Fruit fly (Drosophila melanogaster) whole organism, embryonic: ENCODE results near the gene mAChR-C.

Experiments
- Abd-B ChIP-seq: fragments of 200-800 bp; sonication (Bioruptor generic); optimal IDR thresholded peaks from 2 replicates; lab custom pipeline; 2018; ENCODE audit warnings: missing biosample characterization, mild to moderate bottlenecking, missing genetic modification characterization, moderate library complexity
- C15 ChIP-seq: fragments of 200-800 bp; sonication (Bioruptor generic); IDR thresholded peaks from 3 replicates; pipeline ENCODE4 v1.3.6; 2022; ENCODE audit warnings: missing biosample characterization, missing genetic modification characterization
- CG10543 ChIP-seq: fragments of 200-800 bp; sonication (Bioruptor generic); optimal IDR thresholded peaks from 3 replicates; lab custom pipeline; 2017; ENCODE audit warnings: missing biosample characterization, mild to moderate bottlenecking, missing genetic modification characterization, moderate library complexity
- CG12071 ChIP-seq: fragments of 200-800 bp; sonication (Bioruptor generic); optimal IDR thresholded peaks from 3 replicates; lab custom pipeline; 2018; ENCODE audit warnings: missing biosample characterization, mild to moderate bottlenecking, missing genetic modification characterization
- CG12391 ChIP-seq: fragments of 200-800 bp; sonication (Bioruptor generic); optimal IDR thresholded peaks from 3 replicates; lab custom pipeline; 2018; ENCODE audit warnings: missing biosample characterization, mild to moderate bottlenecking, missing genetic modification characterization, moderate library complexity
- CG12744 ChIP-seq: fragments of 200-800 bp; sonication (Bioruptor generic); optimal IDR thresholded peaks from 2 replicates; lab custom pipeline; 2016; ENCODE audit warnings: missing biosample characterization, missing genetic modification characterization
- CG13123 ChIP-seq: fragments of 200-800 bp; sonication (Bioruptor generic); optimal IDR thresholded peaks from 2 replicates; lab custom pipeline; 2016; ENCODE audit warnings: missing biosample characterization, missing genetic modification characterization
- CG13775 ChIP-seq: fragments of 200-800 bp; sonication (Bioruptor generic); optimal IDR thresholded peaks from 3 replicates; lab custom pipeline; 2017; ENCODE audit warnings: missing biosample characterization, mild to moderate bottlenecking, missing genetic modification characterization
- CG1529 ChIP-seq: fragments of 200-800 bp; sonication (Bioruptor generic); optimal IDR thresholded peaks from 3 replicates; lab custom pipeline; 2018; ENCODE audit warnings: missing biosample characterization, missing genetic modification characterization
- CG15601 ChIP-seq: fragments of 200-800 bp; sonication (Bioruptor generic); optimal IDR thresholded peaks from 3 replicates; lab custom pipeline; 2019; ENCODE audit warnings: missing biosample characterization, mild to moderate bottlenecking, missing genetic modification characterization, moderate library complexity
- CG1792 ChIP-seq: fragments of 200-800 bp; sonication (Bioruptor generic); optimal IDR thresholded peaks from 2 replicates; lab custom pipeline; 2016; ENCODE audit warnings: missing biosample characterization, missing genetic modification characterization
- CG18764 ChIP-seq: fragments of 200-800 bp; sonication (Bioruptor generic); optimal IDR thresholded peaks from 3 replicates; lab custom pipeline; 2016; ENCODE audit warnings: missing biosample characterization, missing genetic modification characterization
- CG3065 ChIP-seq: fragments of 200-800 bp; sonication (Bioruptor generic); optimal IDR thresholded peaks from 2 replicates; lab custom pipeline; 2016; ENCODE audit warnings: missing biosample characterization, missing genetic modification characterization
- CG43689 ChIP-seq: fragments of 200-800 bp; sonication (Bioruptor generic); IDR thresholded peaks from 2 replicates; pipeline ENCODE4 v1.3.6; 2022; ENCODE audit warnings: missing biosample characterization, missing genetic modification characterization
- CG4730 ChIP-seq: fragments of 200-800 bp; sonication (Bioruptor generic); IDR thresholded peaks from 2 replicates; pipeline ENCODE4 v1.3.6; 2022; ENCODE audit warnings: missing biosample characterization, missing genetic modification characterization
- CG4820 ChIP-seq: fragments of 200-800 bp; sonication (Bioruptor generic); optimal IDR thresholded peaks from 3 replicates; lab custom pipeline; 2016; ENCODE audit warnings: missing biosample characterization, missing genetic modification characterization
- CG6854 ChIP-seq: fragments of 200-800 bp; sonication (Bioruptor generic); optimal IDR thresholded peaks from 3 replicates; lab custom pipeline; 2017; ENCODE audit warnings: missing biosample characterization, mild to moderate bottlenecking, missing genetic modification characterization
- CG7987 ChIP-seq: fragments of 200-800 bp; sonication (Bioruptor generic); optimal IDR thresholded peaks from 2 replicates; lab custom pipeline; 2018; ENCODE audit warnings: missing biosample characterization, mild to moderate bottlenecking, missing genetic modification characterization, moderate library complexity
- CG9797 ChIP-seq: fragments of 200-800 bp; sonication (Bioruptor generic); optimal IDR thresholded peaks from 3 replicates; lab custom pipeline; 2018; ENCODE audit warnings: missing biosample characterization, mild to moderate bottlenecking, missing genetic modification characterization
- CrebB ChIP-seq: fragments of 200-800 bp; sonication (Bioruptor generic); optimal IDR thresholded peaks from 3 replicates; lab custom pipeline; 2018; ENCODE audit warnings: missing biosample characterization, mild to moderate bottlenecking, missing genetic modification characterization
- Hr51 ChIP-seq, 2 experiments: fragments of 200-800 bp; sonication (Bioruptor generic); optimal IDR thresholded peaks; 2 replicates in 1 of 2; 3 replicates in 1 of 2; lab custom pipeline; 2016 to 2018; ENCODE audit warnings: missing biosample characterization in 2 of 2, missing genetic modification characterization in 2 of 2, mild to moderate bottlenecking in 1 of 2, moderate library complexity in 1 of 2
- Nf-YB ChIP-seq: fragments of 200-800 bp; sonication (Bioruptor generic); optimal IDR thresholded peaks from 3 replicates; lab custom pipeline; 2019; ENCODE audit warnings: missing biosample characterization, mild to moderate bottlenecking, missing genetic modification characterization, moderate library complexity
- Pdp1 ChIP-seq, 2 experiments: fragments of 200-800 bp; sonication (Bioruptor generic); optimal IDR thresholded peaks; 3 replicates each; lab custom pipeline; 2016; ENCODE audit warnings: missing biosample characterization in 2 of 2, missing genetic modification characterization in 2 of 2, mild to moderate bottlenecking in 1 of 2, moderate library complexity in 1 of 2
- Ptx1 ChIP-seq: fragments of 200-800 bp; sonication (Bioruptor generic); IDR thresholded peaks from 2 replicates; pipeline ENCODE4 v1.3.6; 2022; ENCODE audit warnings: missing biosample characterization, missing genetic modification characterization
- Side ChIP-seq: fragments of 200-800 bp; sonication (Bioruptor generic); optimal IDR thresholded peaks from 2 replicates; lab custom pipeline; 2016; ENCODE audit warnings: missing biosample characterization, missing genetic modification characterization
- Trl ChIP-seq, 3 experiments: fragments of >200 bp in 2 of 3; fragments of 200-800 bp in 1 of 3; sonication (Bioruptor generic) in 1 of 3; optimal IDR thresholded peaks; 2 replicates in 1 of 3; 3 replicates in 2 of 3; lab custom pipeline; 2016 to 2017; ENCODE audit warnings: missing biosample characterization in 1 of 3, missing genetic modification characterization in 1 of 3
- Vsx1 ChIP-seq: fragments of 200-800 bp; sonication (Bioruptor generic); optimal IDR thresholded peaks from 2 replicates; lab custom pipeline; 2017; ENCODE audit warnings: missing biosample characterization, mild to moderate bottlenecking, missing genetic modification characterization, missing genetic modification reagents
- abd-A ChIP-seq: fragments of 200-800 bp; sonication (Bioruptor generic); optimal IDR thresholded peaks from 3 replicates; lab custom pipeline; 2019; ENCODE audit warnings: missing biosample characterization, mild to moderate bottlenecking, missing genetic modification characterization, moderate library complexity
- ara ChIP-seq: fragments of 200-800 bp; sonication (Bioruptor generic); IDR thresholded peaks from 2 replicates; pipeline ENCODE4 v1.3.6; 2022; ENCODE audit warnings: missing biosample characterization, missing genetic modification characterization
- bcd ChIP-seq: fragments of 200-800 bp; sonication (Bioruptor generic); optimal IDR thresholded peaks from 2 replicates; lab custom pipeline; 2017; ENCODE audit warnings: missing biosample characterization, mild to moderate bottlenecking, missing genetic modification characterization
- cg ChIP-seq: fragments of 200-800 bp; sonication (Bioruptor generic); optimal IDR thresholded peaks from 3 replicates; lab custom pipeline; 2019; ENCODE audit warnings: missing biosample characterization, mild to moderate bottlenecking, missing genetic modification characterization, moderate library complexity
- da ChIP-seq: fragments of 200-800 bp; sonication (Bioruptor generic); optimal IDR thresholded peaks from 2 replicates; lab custom pipeline; 2016; ENCODE audit warnings: missing biosample characterization, missing genetic modification characterization
- dmrt99B ChIP-seq: fragments of 200-800 bp; sonication (Bioruptor generic); optimal IDR thresholded peaks from 2 replicates; lab custom pipeline; 2018; ENCODE audit warnings: missing biosample characterization, mild to moderate bottlenecking, missing genetic modification characterization, moderate library complexity
- ems ChIP-seq: fragments of 200-800 bp; sonication (Bioruptor generic); optimal IDR thresholded peaks from 3 replicates; lab custom pipeline; 2016; ENCODE audit warnings: missing biosample characterization, missing genetic modification characterization
- gcm2 ChIP-seq: fragments of 200-800 bp; sonication (Bioruptor generic); optimal IDR thresholded peaks from 2 replicates; lab custom pipeline; 2016; ENCODE audit warnings: missing biosample characterization, missing genetic modification characterization
- gt ChIP-seq: fragments of 200-800 bp; sonication (Bioruptor generic); IDR thresholded peaks from 2 replicates; pipeline ENCODE4 v1.3.6; 2022; ENCODE audit warnings: missing biosample characterization, missing genetic modification characterization
- h ChIP-seq: fragments of >200 bp; optimal IDR thresholded peaks from 2 replicates; lab custom pipeline; 2017
- jumu ChIP-seq: fragments of 200-800 bp; sonication (Bioruptor generic); optimal IDR thresholded peaks from 3 replicates; lab custom pipeline; 2016; ENCODE audit warnings: missing biosample characterization, missing genetic modification characterization
- lab ChIP-seq: fragments of 200-800 bp; sonication (Bioruptor generic); optimal IDR thresholded peaks from 3 replicates; lab custom pipeline; 2017; ENCODE audit warnings: missing biosample characterization, missing genetic modification characterization, mild to moderate bottlenecking, moderate library complexity, missing genetic modification reagents
- rib ChIP-seq: fragments of 200-800 bp; sonication (Bioruptor generic); IDR thresholded peaks from 2 replicates; pipeline ENCODE4 v1.3.6; 2022; ENCODE audit warnings: missing biosample characterization, missing genetic modification characterization
- tll ChIP-seq, 2 experiments: fragments of 200-800 bp in 1 of 2; fragments of >200 bp in 1 of 2; sonication (Bioruptor generic) in 1 of 2; optimal IDR thresholded peaks; 2 replicates each; lab custom pipeline; 2017 to 2019; ENCODE audit warnings: missing biosample characterization in 2 of 2, missing genetic modification characterization in 2 of 2, mild to moderate bottlenecking in 1 of 2, moderate library complexity in 1 of 2
- usp ChIP-seq: fragments of >200 bp; optimal IDR thresholded peaks from 2 replicates; lab custom pipeline; 2017; ENCODE audit warnings: missing biosample characterization, missing genetic modification characterization
- vnd ChIP-seq: fragments of 200-800 bp; sonication (Bioruptor generic); IDR thresholded peaks from 3 replicates; pipeline ENCODE4 v1.3.6; 2022; ENCODE audit warnings: missing biosample characterization, missing genetic modification characterization; ENCODE audit not compliant: partially characterized antibody
- wek ChIP-seq: fragments of 200-800 bp; sonication (Bioruptor generic); optimal IDR thresholded peaks from 3 replicates; lab custom pipeline; 2018; ENCODE audit warnings: missing biosample characterization, mild to moderate bottlenecking, missing genetic modification characterization, moderate library complexity

mAChR-C gene

DNA sequence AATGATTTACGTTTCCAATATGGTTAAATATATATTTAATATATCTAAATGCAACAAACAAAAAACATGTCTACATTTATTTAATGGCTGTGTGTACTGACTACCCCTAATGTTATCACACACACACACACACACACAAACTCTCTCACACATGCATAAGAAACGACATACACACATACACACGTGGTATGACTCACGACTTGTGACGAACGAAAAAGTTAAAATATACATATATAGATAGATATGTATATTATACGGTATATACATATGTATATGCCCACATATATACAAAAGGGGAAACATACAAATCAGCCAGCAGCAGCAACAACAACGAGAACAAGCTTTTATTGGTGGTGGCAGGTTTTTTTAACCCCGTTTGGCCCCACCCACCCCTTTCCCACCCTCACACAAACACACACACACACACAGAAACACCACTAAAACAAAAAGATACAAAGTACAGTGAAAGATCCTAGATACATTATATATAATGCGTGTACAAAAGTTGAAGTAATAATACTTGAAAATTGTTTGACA, 42.5 kb upstream of the mAChR-C start (continued):
- TF ChIP-seq gcm2 (GFP tag; lab: Kevin White, UChicago) (no peak), bcd (GFP tag; lab: Kevin White, UChicago) (no peak), gt (GFP tag; lab: Robert Waterston, UW) (no peak), Nf-YB (GFP tag; lab: Kevin White, UChicago) (peak; percentile 13), CG12744 (no peak), lab (GFP tag; lab: Kevin White, UChicago) (no peak), h (lab: Kevin White, UChicago) (no peak), rib (GFP tag; lab: Robert Waterston, UW) (no peak), cg (GFP tag; lab: Kevin White, UChicago) (peak; percentile 80), abd-A (peak; percentile 43), CrebB (tag; lab: Kevin White, UChicago) (no peak), CG1529 (GFP tag; lab: Kevin White, UChicago) (no peak), CG1792 (GFP tag; lab: Kevin White, UChicago) (no peak), CG7987 (GFP tag; lab: Kevin White, UChicago) (no peak), Trl (optimal IDR thresholded peaks at IDR 0.05; lab: Kevin White, UChicago) (no peak), Trl (GFP tag; optimal IDR thresholded peaks at IDR 0.05; lab: Kevin White, UChicago) (no peak), Vsx1 (no peak), CG10543 (no peak), Pdp1 (GFP tag; optimal IDR thresholded peaks at IDR 0.05; lab: Kevin White, UChicago) (no peak), Hr51 (GFP tag; optimal IDR thresholded peaks at IDR 0.05; lab: Kevin White, UChicago) (peak in 1 of 2 experiments; percentile 33), CG4820 (no peak), da (GFP tag; lab: Kevin White, UChicago) (no peak), CG3065 (GFP tag; lab: Kevin White, UChicago) (no peak), CG15601 (tag; lab: Kevin White, UChicago) (no peak), Ptx1 (GFP tag; lab: Robert Waterston, UW) (no peak), jumu (no peak), Abd-B (GFP tag; lab: Kevin White, UChicago) (no peak), wek (GFP tag; lab: Kevin White, UChicago) (peak; percentile 85), ems (no peak), Side (GFP tag; lab: Kevin White, UChicago) (no peak), vnd (GFP tag; lab: Robert Waterston, UW) (no peak), CG13775 (GFP tag; lab: Kevin White, UChicago) (no peak), usp (GFP tag; lab: Kevin White, UChicago) (no peak), CG9797 (no peak), dmrt99B (peak; percentile 32), ara (GFP tag; lab: Robert Waterston, UW) (no peak), CG6854 (GFP tag; lab: Kevin White, UChicago) (no peak), CG43689 (GFP tag; lab: Robert Waterston, UW) (no peak), C15 (GFP tag; lab: Robert Waterston, UW) (no peak), CG12071 (GFP tag; lab: Kevin White, UChicago) (no peak), CG13123 (GFP tag; lab: Kevin White, UChicago) (no peak), CG4730 (no peak), CG12391 (tag; lab: Kevin White, UChicago) (peak; percentile 28), CG18764 (GFP tag; lab: Kevin White, UChicago) (no peak), tll (GFP tag; optimal IDR thresholded peaks at IDR 0.05; lab: Kevin White, UChicago) (no peak)
- TF ChIP-seq, all 482 proteins: peak for 41
